Worm (Caenorhabditis elegans) whole organism, L1 larva: ENCODE data around the gene clec-31.

ENCODE experiments used
- ama-1 ChIP-seq: fragments of 150-350 bp; optimal IDR thresholded peaks from 2 replicates; lab custom pipeline; 2014
- tbx-2 ChIP-seq: sonication (generic microtip); optimal IDR thresholded peaks from 2 replicates; lab custom pipeline; 2016; ENCODE audit warnings: missing genetic modification characterization, missing compliant biosample characterization
- zag-1 ChIP-seq: fragments of 150-350 bp; optimal IDR thresholded peaks from 2 replicates; lab custom pipeline; 2014; ENCODE audit warnings: missing biosample characterization, missing genetic modification characterization

DNA sequence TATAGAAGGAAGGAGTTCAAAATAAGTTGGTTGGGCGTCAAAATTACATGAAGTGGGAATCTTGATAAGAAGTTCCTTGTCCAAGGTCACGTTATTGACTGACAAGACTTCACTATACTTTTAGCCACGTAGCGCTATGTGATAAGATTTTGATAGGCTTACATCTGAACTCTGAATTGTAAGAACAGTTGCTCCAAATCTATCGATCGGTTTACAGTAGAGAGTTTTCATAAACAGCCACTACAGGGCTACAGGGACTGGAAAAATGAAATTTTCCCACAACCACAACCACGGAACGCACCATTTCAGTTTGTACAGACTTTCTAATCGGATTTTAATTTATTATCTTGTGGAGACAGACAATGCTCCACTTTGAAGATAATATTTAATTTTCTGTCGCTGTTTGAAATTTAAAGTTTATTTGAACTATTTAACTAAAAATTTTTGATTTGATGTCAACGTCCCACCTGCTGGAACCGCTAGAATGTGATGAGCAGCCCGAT is at the start of gene clec-31, which contains the start of gene clec-22:
- TF ChIP-seq ama-1 (lab: Kevin White, UChicago) = no peak
- TF ChIP-seq tbx-2 = no peak
- no peak for TF ChIP-seq zag-1 (tag; lab: Kevin White, UChicago)
